Fruit fly (Drosophila melanogaster): ENCODE data around the gene Tgs1.
A peak's percentile ranks its signal among the peaks of the same experiment; 100 is the strongest.

Gene Tgs1

DNA sequence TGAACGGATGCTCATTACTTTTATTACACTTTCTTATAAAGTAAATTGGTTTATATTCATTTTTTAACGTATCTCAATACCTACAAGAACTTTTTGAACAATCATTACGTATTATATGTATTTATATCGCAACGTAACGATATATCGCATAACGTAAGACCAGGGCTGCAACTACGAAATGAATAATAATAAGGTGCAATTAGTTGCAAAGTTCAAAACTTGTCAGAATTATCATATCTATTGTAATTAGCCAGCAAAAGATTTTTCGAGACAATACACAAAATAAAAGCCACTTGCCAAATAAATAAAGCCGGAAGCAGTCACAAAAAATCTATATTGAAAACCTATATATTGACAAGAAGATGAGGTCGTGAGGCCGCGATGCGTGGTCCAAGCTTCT lies 40.0 kb upstream of the Tgs1 start (continued):
- TF ChIP-seq CG12219 (GFP tag; optimal IDR thresholded peaks at IDR 0.05) (no peak), CG7556 (GFP tag; optimal IDR thresholded peaks at IDR 0.05) (no peak), CG13424 (tag; optimal IDR thresholded peaks at IDR 0.05) (peak; percentile 32), ERR (GFP tag; optimal IDR thresholded peaks at IDR 0.05) (no peak), bowl (GFP tag; IDR thresholded peaks at IDR 0.05) (no peak), croc (GFP tag; conservative IDR thresholded peaks at IDR 0.05) (no peak), CG7357 (GFP tag; IDR thresholded peaks at IDR 0.05) (no peak), tna (GFP tag; IDR thresholded peaks at IDR 0.05; ENCODE audit: partially characterized antibody) (peak; percentile 14; the same call in 1 of the 2 replicates), CG3281 (GFP tag; optimal IDR thresholded peaks at IDR 0.05) (no peak), trh (GFP tag; optimal IDR thresholded peaks at IDR 0.05) (no peak), bcd (GFP tag; optimal IDR thresholded peaks at IDR 0.05) (peak; percentile 20), fd102C (GFP tag; optimal IDR thresholded peaks at IDR 0.05) (no peak), sim (GFP tag; IDR thresholded peaks at IDR 0.05) (no peak), dan (GFP tag; IDR thresholded peaks at IDR 0.05) (no peak), CG4424 (GFP tag; optimal IDR thresholded peaks at IDR 0.05) (peak; percentile 37), otp (GFP tag; IDR thresholded peaks at IDR 0.05) (no peak), CG6254 (GFP tag; optimal IDR thresholded peaks at IDR 0.05) (peak; percentile 66), CG17328 (GFP tag; IDR thresholded peaks at IDR 0.05) (no peak), Dbx (GFP tag; IDR thresholded peaks at IDR 0.05) (peak; percentile 37; the same call in 1 of the 3 replicates), pfk (GFP tag; optimal IDR thresholded peaks at IDR 0.05) (no peak), CG7839 (tag; optimal IDR thresholded peaks at IDR 0.05) (peak; percentile 40), Dll (GFP tag; IDR thresholded peaks at IDR 0.05; ENCODE audit: partially characterized antibody) (peak; percentile 86), al (GFP tag; IDR thresholded peaks at IDR 0.05) (0 out of 2 replicates have a peak, but pooled peaks have one; percentile 10), CG14860 (GFP tag; IDR thresholded peaks at IDR 0.05; ENCODE audit: partially characterized antibody) (0 out of 3 replicates have a peak, but pooled peaks have one; percentile 36), Ets97D (GFP tag; optimal IDR thresholded peaks at IDR 0.05) (peak; percentile 50), Doc3 (GFP tag; IDR thresholded peaks at IDR 0.05; ENCODE audit: partially characterized antibody) (peak; percentile 88), seq (GFP tag; IDR thresholded peaks at IDR 0.05) (no peak), Meics (GFP tag; optimal IDR thresholded peaks at IDR 0.05) (peak; percentile 24), CG16863 (GFP tag; optimal IDR thresholded peaks at IDR 0.05) (peak; percentile 12), CG15073 (GFP tag; optimal IDR thresholded peaks at IDR 0.05) (no peak), hbn (GFP tag; IDR thresholded peaks at IDR 0.05; ENCODE audit: partially characterized antibody) (peak; percentile 79), her (GFP tag; optimal IDR thresholded peaks at IDR 0.05) (no peak), Rfx (GFP tag; IDR thresholded peaks at IDR 0.05) (peak; percentile 54), CHES-1-like (GFP tag; optimal IDR thresholded peaks at IDR 0.05) (no peak), Mad (GFP tag; optimal IDR thresholded peaks at IDR 0.05) (peak; percentile 3), CG9437 (GFP tag; optimal IDR thresholded peaks at IDR 0.05) (peak; percentile 100), ken (GFP tag; IDR thresholded peaks at IDR 0.05) (no peak), Med (GFP tag) (peak; percentile 93), CG2116 (GFP tag; optimal IDR thresholded peaks at IDR 0.05) (peak; percentile 53), sens (GFP tag) (peak; percentile 84), fru (optimal IDR thresholded peaks at IDR 0.05) (no peak), CG12391 (tag; optimal IDR thresholded peaks at IDR 0.05) (peak; percentile 41), bab2 (GFP tag; optimal IDR thresholded peaks at IDR 0.05) (peak; percentile 38), HLH3B (GFP tag; IDR thresholded peaks at IDR 0.05) (no peak), Ets65A (GFP tag) (peak; percentile 92), YL-1 (GFP tag; optimal IDR thresholded peaks at IDR 0.05) (no peak), tgo (GFP tag; IDR thresholded peaks at IDR 0.05) (no peak), BtbVII (GFP tag; optimal IDR thresholded peaks at IDR 0.05) (no peak), chif (GFP tag; optimal IDR thresholded peaks at IDR 0.05) (peak in 1 of 2 experiments; percentile 19), CG17802 (tag; optimal IDR thresholded peaks at IDR 0.05) (no peak), CG4854 (GFP tag; optimal IDR thresholded peaks at IDR 0.05) (no peak), CG17612 (GFP tag; IDR thresholded peaks at IDR 0.05) (no peak)
